Worm (Caenorhabditis elegans) whole organism, L2 larva: Measurements from ENCODE around the gene exc-15.

Experiments
- C34F6.9 ChIP-seq: fragments of 150-350 bp; optimal IDR thresholded peaks from 2 replicates; lab custom pipeline; 2014; ENCODE audit warnings: missing biosample characterization, missing genetic modification characterization
- F13H6.1 ChIP-seq: sonication (generic microtip); optimal IDR thresholded peaks from 2 replicates; lab custom pipeline; 2016; ENCODE audit warnings: missing genetic modification characterization, missing compliant biosample characterization
- R02D3.7 ChIP-seq: fragments of 150-350 bp; optimal IDR thresholded peaks from 2 replicates; lab custom pipeline; 2014; ENCODE audit warnings: missing biosample characterization, missing genetic modification characterization
- Y55F3AM.14 ChIP-seq: fragments of 200-800 bp; sonication (Bioruptor generic); optimal IDR thresholded peaks from 2 replicates; lab custom pipeline; 2018; ENCODE audit warnings: mild to moderate bottlenecking, missing genetic modification characterization, missing compliant biosample characterization
- ZK546.5 ChIP-seq: sonication (generic microtip); optimal IDR thresholded peaks from 2 replicates; lab custom pipeline; 2017; ENCODE audit warnings: missing biosample characterization, missing genetic modification characterization
- alr-1 ChIP-seq: fragments of 150-350 bp; optimal IDR thresholded peaks from 2 replicates; lab custom pipeline; 2014; ENCODE audit warnings: missing biosample characterization, missing genetic modification characterization
- aly-2 ChIP-seq: fragments of 150-350 bp; optimal IDR thresholded peaks from 2 replicates; lab custom pipeline; 2014; ENCODE audit warnings: missing biosample characterization, missing genetic modification characterization
- ama-1 ChIP-seq: fragments of 150-350 bp; optimal IDR thresholded peaks from 2 replicates; lab custom pipeline; 2018; ENCODE audit warnings: inconsistent platforms
- blmp-1 ChIP-seq: sonication (generic microtip); optimal IDR thresholded peaks from 2 replicates; lab custom pipeline; 2017; ENCODE audit warnings: missing genetic modification characterization, mild to moderate bottlenecking, missing compliant biosample characterization, antibody characterized with exemption, moderate library complexity; ENCODE audit not compliant: insufficient read depth
- ceh-16 ChIP-seq: fragments of 150-350 bp; optimal IDR thresholded peaks from 2 replicates; lab custom pipeline; 2014; ENCODE audit warnings: missing biosample characterization, missing genetic modification characterization
- ceh-82 ChIP-seq: fragments of 150-350 bp; optimal IDR thresholded peaks from 2 replicates; lab custom pipeline; 2014; ENCODE audit warnings: missing biosample characterization, missing genetic modification characterization
- crh-2 ChIP-seq: sonication (generic microtip); optimal IDR thresholded peaks from 2 replicates; lab custom pipeline; 2017; ENCODE audit warnings: missing biosample characterization, missing genetic modification characterization
- dmd-4 ChIP-seq: sonication (generic microtip); optimal IDR thresholded peaks from 2 replicates; lab custom pipeline; 2017; ENCODE audit warnings: missing biosample characterization, missing genetic modification characterization
- egl-27 ChIP-seq: sonication (generic microtip); optimal IDR thresholded peaks from 3 replicates; lab custom pipeline; 2017; ENCODE audit warnings: missing biosample characterization, missing genetic modification reagents, missing genetic modification characterization
- elt-1 ChIP-seq: fragments of 150-350 bp; optimal IDR thresholded peaks from 2 replicates; lab custom pipeline; 2014; ENCODE audit warnings: missing biosample characterization, missing genetic modification characterization
- elt-3 ChIP-seq: sonication (generic microtip); optimal IDR thresholded peaks from 2 replicates; lab custom pipeline; 2017; ENCODE audit warnings: missing biosample characterization, missing genetic modification characterization
- fos-1 ChIP-seq: fragments of 150-350 bp; optimal IDR thresholded peaks from 2 replicates; lab custom pipeline; 2014; ENCODE audit warnings: missing biosample characterization, missing genetic modification characterization
- gmeb-1 ChIP-seq: fragments of 150-350 bp; optimal IDR thresholded peaks from 2 replicates; lab custom pipeline; 2014; ENCODE audit warnings: missing biosample characterization, missing genetic modification characterization
- lin-11 ChIP-seq: fragments of 150-350 bp; sonication (generic microtip); optimal IDR thresholded peaks from 2 replicates; lab custom pipeline; 2014; ENCODE audit warnings: missing biosample characterization, missing genetic modification characterization, inconsistent platforms, mixed read lengths
- lin-13 ChIP-seq: fragments of 150-350 bp; optimal IDR thresholded peaks from 2 replicates; lab custom pipeline; 2014; ENCODE audit warnings: missing biosample characterization, missing genetic modification reagents, missing genetic modification characterization
- lin-39 ChIP-seq: fragments of 150-350 bp; optimal IDR thresholded peaks from 2 replicates; lab custom pipeline; 2014; ENCODE audit warnings: missing biosample characterization, missing genetic modification reagents, missing genetic modification characterization
- lsy-2 ChIP-seq, 2 experiments: fragments of 150-350 bp in 1 of 2; sonication (generic microtip) in 1 of 2; optimal IDR thresholded peaks; 2 replicates each; lab custom pipeline; 2014 to 2017; ENCODE audit warnings: missing biosample characterization in 2 of 2, missing genetic modification characterization in 2 of 2
- mab-5 ChIP-seq: fragments of 150-350 bp; optimal IDR thresholded peaks from 2 replicates; lab custom pipeline; 2014; ENCODE audit warnings: missing biosample characterization, missing genetic modification characterization
- mbf-1 ChIP-seq: sonication (generic microtip); optimal IDR thresholded peaks from 2 replicates; lab custom pipeline; 2017; ENCODE audit warnings: missing biosample characterization, missing genetic modification characterization
- mdl-1 ChIP-seq, 2 experiments: fragments of 150-350 bp in 1 of 2; sonication (generic microtip) in 1 of 2; optimal IDR thresholded peaks; 2 replicates each; lab custom pipeline; 2017; ENCODE audit warnings: missing biosample characterization in 2 of 2, missing genetic modification characterization in 2 of 2
- nhr-10 ChIP-seq: sonication (generic microtip); optimal IDR thresholded peaks from 2 replicates; lab custom pipeline; 2017; ENCODE audit warnings: missing biosample characterization, missing genetic modification characterization
- nhr-11 ChIP-seq: fragments of 150-350 bp; optimal IDR thresholded peaks from 2 replicates; lab custom pipeline; 2014; ENCODE audit warnings: missing biosample characterization, missing genetic modification characterization
- nhr-12 ChIP-seq: fragments of 150-350 bp; optimal IDR thresholded peaks from 2 replicates; lab custom pipeline; 2014; ENCODE audit warnings: missing biosample characterization, missing genetic modification characterization
- nhr-129 ChIP-seq: fragments of 150-350 bp; optimal IDR thresholded peaks from 2 replicates; lab custom pipeline; 2014; ENCODE audit warnings: missing biosample characterization, missing genetic modification characterization
- nhr-21 ChIP-seq: fragments of 150-350 bp; optimal IDR thresholded peaks from 2 replicates; lab custom pipeline; 2014; ENCODE audit warnings: missing biosample characterization, missing genetic modification characterization
- nhr-23 ChIP-seq: fragments of 150-350 bp; optimal IDR thresholded peaks from 2 replicates; lab custom pipeline; 2014; ENCODE audit warnings: missing biosample characterization, missing genetic modification reagents, missing genetic modification characterization
- nhr-237 ChIP-seq: fragments of 150-350 bp; optimal IDR thresholded peaks from 2 replicates; lab custom pipeline; 2014; ENCODE audit warnings: missing biosample characterization, missing genetic modification characterization
- nhr-25 ChIP-seq: fragments of 150-350 bp; sonication (generic microtip); optimal IDR thresholded peaks from 3 replicates; lab custom pipeline; 2014; ENCODE audit warnings: missing biosample characterization, missing genetic modification characterization
- nhr-6 ChIP-seq: fragments of 150-350 bp; optimal IDR thresholded peaks from 2 replicates; lab custom pipeline; 2014; ENCODE audit warnings: missing biosample characterization, missing genetic modification characterization
- nhr-77 ChIP-seq: fragments of 150-350 bp; optimal IDR thresholded peaks from 2 replicates; lab custom pipeline; 2014; ENCODE audit warnings: missing biosample characterization, missing genetic modification characterization
- peb-1 ChIP-seq: fragments of 150-350 bp; optimal IDR thresholded peaks from 2 replicates; lab custom pipeline; 2014; ENCODE audit warnings: missing biosample characterization, missing genetic modification characterization
- sem-4 ChIP-seq: fragments of 150-350 bp; optimal IDR thresholded peaks from 2 replicates; lab custom pipeline; 2014; ENCODE audit warnings: missing biosample characterization, missing genetic modification reagents, missing genetic modification characterization
- skn-1 ChIP-seq: sonication (generic microtip); optimal IDR thresholded peaks from 2 replicates; lab custom pipeline; 2017; ENCODE audit warnings: missing biosample characterization, missing genetic modification characterization
- sma-3 ChIP-seq: sonication (generic microtip); optimal IDR thresholded peaks from 2 replicates; lab custom pipeline; 2016; ENCODE audit warnings: missing genetic modification reagents, missing genetic modification characterization, missing compliant biosample characterization
- sma-9 ChIP-seq, 2 experiments: fragments of 150-350 bp in 1 of 2; sonication (generic microtip) in 1 of 2; optimal IDR thresholded peaks; 2 replicates each; lab custom pipeline; 2014 to 2016; ENCODE audit warnings: missing genetic modification characterization in 2 of 2, mild to moderate bottlenecking in 1 of 2, missing biosample characterization in 1 of 2, missing compliant biosample characterization in 1 of 2, missing genetic modification reagents in 1 of 2, moderate library complexity in 1 of 2
- snpc-4 ChIP-seq: fragments of 150-350 bp; optimal IDR thresholded peaks from 2 replicates; lab custom pipeline; 2014; ENCODE audit warnings: missing biosample characterization, missing genetic modification characterization
- unc-39 ChIP-seq: fragments of 150-350 bp; optimal IDR thresholded peaks from 2 replicates; lab custom pipeline; 2014; ENCODE audit warnings: missing biosample characterization, missing genetic modification characterization
- unc-55 ChIP-seq: fragments of 150-350 bp; sonication (generic microtip); optimal IDR thresholded peaks from 3 replicates; lab custom pipeline; 2014; ENCODE audit warnings: missing biosample characterization, missing genetic modification reagents, missing genetic modification characterization
- unc-62 ChIP-seq: fragments of 150-350 bp; optimal IDR thresholded peaks from 2 replicates; lab custom pipeline; 2014; ENCODE audit warnings: missing biosample characterization, missing genetic modification reagents, missing genetic modification characterization
- zag-1 ChIP-seq: fragments of 150-350 bp; optimal IDR thresholded peaks from 2 replicates; lab custom pipeline; 2014; ENCODE audit warnings: missing biosample characterization, missing genetic modification characterization
- ztf-1 ChIP-seq: fragments of 200-800 bp; sonication (Bioruptor generic); conservative IDR thresholded peaks from 2 replicates; pipeline ENCODE4 v1.3.6; 2022; ENCODE audit warnings: missing genetic modification characterization, missing compliant biosample characterization
- ztf-11 ChIP-seq: sonication (generic microtip); optimal IDR thresholded peaks from 2 replicates; lab custom pipeline; 2017; ENCODE audit warnings: missing biosample characterization, missing genetic modification characterization
- ztf-4 ChIP-seq: fragments of 150-350 bp; optimal IDR thresholded peaks from 2 replicates; lab custom pipeline; 2014; ENCODE audit warnings: missing biosample characterization, missing genetic modification characterization

exc-15 gene

DNA sequence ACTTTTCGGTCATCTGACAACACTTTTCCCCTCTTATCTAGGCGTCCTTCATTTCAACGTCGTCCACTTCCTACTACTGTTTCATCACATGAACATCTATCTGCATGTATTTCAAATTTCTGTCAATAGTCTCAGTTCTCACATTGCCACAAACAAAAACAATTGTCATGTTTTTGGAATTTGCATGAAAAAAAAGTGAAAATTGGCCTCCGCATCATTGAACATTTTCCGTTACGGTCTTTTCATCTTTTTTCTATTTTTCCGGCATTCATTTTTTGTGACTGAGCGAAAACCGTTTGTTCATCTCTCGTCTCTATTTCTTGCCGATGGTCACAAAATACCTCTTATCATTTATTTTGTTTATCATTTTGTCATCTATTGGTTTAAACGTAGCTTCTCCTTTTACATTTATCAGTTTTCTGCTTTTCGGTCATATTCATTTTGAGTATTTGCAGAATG is at the start of gene exc-15:
Gene exc-15 (plus strand): TSS at position 411 of the 459 bp plus-strand sequence.
- TF ChIP-seq elt-1 (tag; lab: Kevin White, UChicago) = no peak
- TF ChIP-seq lin-11 (tag; lab: Kevin White, UChicago) = no peak
- TF ChIP-seq peb-1 = no peak
- no peak for TF ChIP-seq nhr-23 (tag; lab: Kevin White, UChicago)
- TF ChIP-seq sma-3 (GFP tag; lab: Kevin White, UChicago) = peak; percentile 19
- peak; percentile 60 for TF ChIP-seq skn-1 (tag; lab: Kevin White, UChicago)
- TF ChIP-seq nhr-6 (tag; lab: Kevin White, UChicago) = no peak
- TF ChIP-seq snpc-4 = no peak
- peak; percentile 77 for TF ChIP-seq fos-1 (tag; lab: Kevin White, UChicago)
- no peak for TF ChIP-seq nhr-10
- peak; percentile 15 for TF ChIP-seq gmeb-1 (tag; lab: Kevin White, UChicago)
- no peak for TF ChIP-seq mbf-1 (tag; lab: Kevin White, UChicago)
- TF ChIP-seq unc-55 = no peak
- peak in 1 of 2 experiments; percentile 39 for TF ChIP-seq lsy-2 (tag; optimal IDR thresholded peaks at IDR 0.05; lab: Kevin White, UChicago)
- TF ChIP-seq blmp-1 (tag; lab: Kevin White, UChicago) = peak; percentile 56
- peak; percentile 85 for TF ChIP-seq nhr-129 (tag; lab: Kevin White, UChicago)
- TF ChIP-seq mdl-1 (tag; optimal IDR thresholded peaks at IDR 0.05; lab: Kevin White, UChicago) = no peak
- TF ChIP-seq aly-2 (tag; lab: Kevin White, UChicago) = no peak
- peak; percentile 35 for TF ChIP-seq sma-9 (GFP tag; optimal IDR thresholded peaks at IDR 0.05; lab: Kevin White, UChicago)
- no peak for TF ChIP-seq sma-9 (tag; optimal IDR thresholded peaks at IDR 0.05; lab: Kevin White, UChicago)
- no peak for TF ChIP-seq ztf-1 (GFP tag; lab: Robert Waterston, UW)
- TF ChIP-seq Y55F3AM.14 = peak; percentile 29
- no peak for TF ChIP-seq ceh-16 (tag; lab: Kevin White, UChicago)
- TF ChIP-seq dmd-4 (tag; lab: Kevin White, UChicago) = no peak
- no peak for TF ChIP-seq unc-39 (tag; lab: Kevin White, UChicago)
- TF ChIP-seq alr-1 (tag; lab: Kevin White, UChicago) = no peak
- no peak for TF ChIP-seq nhr-237 (tag; lab: Kevin White, UChicago)
- TF ChIP-seq C34F6.9 (tag; lab: Kevin White, UChicago) = no peak
- no peak for TF ChIP-seq zag-1 (tag; lab: Kevin White, UChicago)
- TF ChIP-seq elt-3 (tag; lab: Kevin White, UChicago) = no peak
- peak; percentile 29 for TF ChIP-seq crh-2 (tag; lab: Kevin White, UChicago)
- TF ChIP-seq ztf-11 = no peak
- no peak for TF ChIP-seq mab-5 (tag; lab: Kevin White, UChicago)
- no peak for TF ChIP-seq R02D3.7 (tag; lab: Kevin White, UChicago)
- no peak for TF ChIP-seq sem-4
- TF ChIP-seq nhr-25 (tag; lab: Kevin White, UChicago) = peak; percentile 66
- no peak for TF ChIP-seq nhr-11
- no peak for TF ChIP-seq lin-39 (tag; lab: Kevin White, UChicago)
- no peak for TF ChIP-seq ama-1 (lab: Kevin White, UChicago)
- no peak for TF ChIP-seq nhr-77 (tag; lab: Kevin White, UChicago)
- no peak for TF ChIP-seq ZK546.5 (tag; lab: Kevin White, UChicago)
- TF ChIP-seq nhr-21 (tag; lab: Kevin White, UChicago) = peak; percentile 49
- TF ChIP-seq F13H6.1 (tag; lab: Kevin White, UChicago) = peak; percentile 4
- no peak for TF ChIP-seq lin-13 (GFP tag; lab: Kevin White, UChicago)
- TF ChIP-seq unc-62 (GFP tag; lab: Kevin White, UChicago) = no peak
- TF ChIP-seq ceh-82 = no peak
- no peak for TF ChIP-seq ztf-4 (tag; lab: Kevin White, UChicago)
- TF ChIP-seq nhr-12 = no peak
- no peak for TF ChIP-seq egl-27 (tag; lab: Kevin White, UChicago)
